Fruit fly (Drosophila melanogaster): ENCODE measurements around the gene eIF2Bbeta.

The eIF2Bbeta gene

DNA sequence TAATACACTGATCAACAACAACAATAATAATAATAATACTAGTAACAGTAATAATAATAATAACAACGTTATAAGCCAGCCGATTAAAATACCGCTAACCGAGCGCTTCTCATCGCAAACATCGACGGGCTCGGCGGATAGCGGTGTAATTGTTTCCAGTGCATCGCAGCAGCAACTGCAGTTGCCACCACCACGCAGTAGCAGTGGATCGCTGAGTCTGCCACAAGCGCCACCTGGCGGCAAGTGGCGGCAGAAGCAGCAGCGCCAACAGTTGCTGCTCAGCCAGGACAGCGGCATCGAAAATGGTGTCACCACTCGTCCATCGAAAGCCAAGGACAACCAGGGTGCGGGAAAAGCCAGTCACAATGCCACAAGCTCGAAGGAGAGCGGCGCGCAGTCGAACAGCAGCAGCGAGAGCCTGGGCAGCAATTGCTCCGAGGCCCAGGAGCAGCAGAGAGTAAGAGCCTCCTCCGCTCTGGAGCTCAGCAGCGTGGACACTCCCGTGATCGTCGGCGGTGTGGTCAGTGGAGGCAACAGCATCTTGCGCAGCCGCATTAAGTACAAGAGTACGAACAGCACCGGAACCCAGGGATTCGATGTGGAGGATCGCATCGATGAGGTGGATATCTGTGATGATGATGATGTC lies 44.8 kb upstream of the eIF2Bbeta start (continued):
- TF ChIP-seq Dll (GFP tag; IDR thresholded peaks at IDR 0.05; ENCODE audit: partially characterized antibody) (no peak), Lim3 (GFP tag; IDR thresholded peaks at IDR 0.05) (no peak), CG2712 (tag; optimal IDR thresholded peaks at IDR 0.05) (peak; percentile 3), zfh1 (GFP tag; IDR thresholded peaks at IDR 0.05) (0 out of 3 replicates have a peak, but pooled peaks have one; percentile 3), CG6175 (GFP tag; IDR thresholded peaks at IDR 0.05) (no peak), lov (optimal IDR thresholded peaks at IDR 0.05) (no peak), lov (GFP tag; IDR thresholded peaks at IDR 0.05) (0 out of 3 replicates have a peak, but pooled peaks have one; percentile 50), Rx (GFP tag; IDR thresholded peaks at IDR 0.05) (no peak), bab2 (GFP tag; optimal IDR thresholded peaks at IDR 0.05) (no peak), lab (GFP tag; optimal IDR thresholded peaks at IDR 0.05) (no peak), Ada2b (GFP tag; IDR thresholded peaks at IDR 0.05) (no peak), her (GFP tag; optimal IDR thresholded peaks at IDR 0.05) (no peak), CG1603 (tag; optimal IDR thresholded peaks at IDR 0.05) (no peak), CG10321 (GFP tag; IDR thresholded peaks at IDR 0.05) (no peak), CG7839 (tag; optimal IDR thresholded peaks at IDR 0.05) (peak; percentile 9), CG14965 (GFP tag; optimal IDR thresholded peaks at IDR 0.05; ENCODE audit: borderline replicate concordance) (peak; percentile 93), D (optimal IDR thresholded peaks at IDR 0.05) (no peak), D (GFP tag; optimal IDR thresholded peaks at IDR 0.05) (no peak), aop (GFP tag; IDR thresholded peaks at IDR 0.05) (no peak), CG17612 (GFP tag; IDR thresholded peaks at IDR 0.05) (no peak), phol (tag; optimal IDR thresholded peaks at IDR 0.05) (peak; percentile 16), hth (optimal IDR thresholded peaks at IDR 0.05) (no peak), ase (GFP tag; IDR thresholded peaks at IDR 0.05) (no peak), exex (tag; optimal IDR thresholded peaks at IDR 0.05) (no peak), sens (GFP tag) (peak; percentile 79), fd102C (GFP tag; optimal IDR thresholded peaks at IDR 0.05) (no peak), CG8290 (GFP tag; optimal IDR thresholded peaks at IDR 0.05) (no peak), CG8290 (tag; optimal IDR thresholded peaks at IDR 0.05) (no peak), Antp (GFP tag; optimal IDR thresholded peaks at IDR 0.05) (no peak), CTCF (GFP tag; optimal IDR thresholded peaks at IDR 0.05) (peak; percentile 88), Dad (GFP tag; optimal IDR thresholded peaks at IDR 0.05) (no peak), CG6654 (GFP tag; optimal IDR thresholded peaks at IDR 0.05) (no peak), crp (GFP tag; optimal IDR thresholded peaks at IDR 0.05) (no peak), HLH4C (GFP tag; IDR thresholded peaks at IDR 0.05; ENCODE audit: partially characterized antibody) (no peak), dimm (GFP tag; IDR thresholded peaks at IDR 0.05) (no peak), sens-2 (GFP tag; IDR thresholded peaks at IDR 0.05) (0 out of 2 replicates have a peak, but pooled peaks have one; percentile 18), CG10979 (tag; optimal IDR thresholded peaks at IDR 0.05) (peak; percentile 5), cas (GFP tag; IDR thresholded peaks at IDR 0.05) (no peak), Ets65A (GFP tag) (no peak), CG4282 (GFP tag; optimal IDR thresholded peaks at IDR 0.05) (no peak), CG7745 (tag; optimal IDR thresholded peaks at IDR 0.05) (no peak), Max (GFP tag; optimal IDR thresholded peaks at IDR 0.05) (no peak), kah (GFP tag; optimal IDR thresholded peaks at IDR 0.05) (no peak), gsb-n (tag; optimal IDR thresholded peaks at IDR 0.05) (no peak), CG6272 (GFP tag; IDR thresholded peaks at IDR 0.05) (no peak), onecut (GFP tag; IDR thresholded peaks at IDR 0.05) (peak; percentile 37), so (GFP tag; IDR thresholded peaks at IDR 0.05) (no peak), CG6254 (GFP tag; optimal IDR thresholded peaks at IDR 0.05) (peak; percentile 54), CG18262 (tag; optimal IDR thresholded peaks at IDR 0.05) (peak; percentile 6), CG8388 (GFP tag; optimal IDR thresholded peaks at IDR 0.05) (no peak), CG4820 (GFP tag; optimal IDR thresholded peaks at IDR 0.05) (no peak), pfk (GFP tag; optimal IDR thresholded peaks at IDR 0.05) (peak; percentile 31), E2f1 (GFP tag; IDR thresholded peaks at IDR 0.05) (no peak)
